Fruit fly (Drosophila melanogaster): ENCODE results near the gene Surf6.

The Surf6 gene

DNA sequence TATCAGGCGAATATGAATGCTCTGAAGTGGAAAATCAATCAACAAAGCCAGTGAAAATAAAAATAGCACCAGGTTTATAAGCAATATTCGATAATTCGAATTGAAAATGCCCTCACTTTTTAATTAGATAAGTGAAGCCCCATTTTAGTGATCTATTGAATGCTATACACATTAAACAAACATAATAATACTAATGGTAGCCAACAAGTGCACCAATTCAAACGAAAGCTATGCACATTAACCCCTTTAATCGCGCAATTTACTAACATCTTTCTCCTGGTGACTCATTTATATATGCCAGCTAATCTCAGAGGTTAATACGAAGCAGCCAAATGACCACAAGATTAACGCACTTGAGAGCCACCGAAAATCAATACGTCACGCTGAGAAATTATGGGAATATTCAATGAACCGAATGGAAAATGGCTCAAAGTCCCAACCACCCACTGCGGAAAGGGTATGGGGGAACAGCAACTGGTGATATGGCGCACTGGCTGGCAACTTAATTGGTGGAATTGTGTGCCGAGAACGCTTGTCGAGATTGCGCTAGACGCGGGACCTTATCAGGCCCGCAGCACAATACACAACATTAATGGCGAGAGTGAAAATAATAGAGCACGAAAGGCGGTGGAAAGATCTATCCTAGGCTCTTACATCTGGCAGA lies 45.2 kb downstream of the Surf6 start (continued):
- TF ChIP-seq Nf-YA (GFP tag; IDR thresholded peaks at IDR 0.05) (no peak), CG10543 (GFP tag; optimal IDR thresholded peaks at IDR 0.05) (peak; percentile 68), bsh (GFP tag; optimal IDR thresholded peaks at IDR 0.05) (no peak), CG31388 (GFP tag; optimal IDR thresholded peaks at IDR 0.05) (no peak), CG32772 (GFP tag; IDR thresholded peaks at IDR 0.05) (no peak), grau (tag; optimal IDR thresholded peaks at IDR 0.05) (peak; percentile 18), CG2120 (GFP tag; optimal IDR thresholded peaks at IDR 0.05) (peak; percentile 32), Oaz (GFP tag; IDR thresholded peaks at IDR 0.05) (no peak), knrl (GFP tag; IDR thresholded peaks at IDR 0.05; ENCODE audit: partially characterized antibody) (no peak), ind (GFP tag; optimal IDR thresholded peaks at IDR 0.05) (no peak), ato (GFP tag; IDR thresholded peaks at IDR 0.05; ENCODE audit: partially characterized antibody) (no peak), Dll (GFP tag; IDR thresholded peaks at IDR 0.05; ENCODE audit: partially characterized antibody) (no peak), bab2 (GFP tag; optimal IDR thresholded peaks at IDR 0.05) (no peak), dpn (GFP tag; optimal IDR thresholded peaks at IDR 0.05) (no peak), tna (GFP tag; IDR thresholded peaks at IDR 0.05; ENCODE audit: partially characterized antibody) (no peak; the same call in 1 of the 2 replicates), CG9876 (GFP tag; optimal IDR thresholded peaks at IDR 0.05) (no peak), CG7786 (GFP tag; optimal IDR thresholded peaks at IDR 0.05) (peak; percentile 5), MESR4 (GFP tag; optimal IDR thresholded peaks at IDR 0.05) (no peak), CG7745 (tag; optimal IDR thresholded peaks at IDR 0.05) (no peak), Atf6 (GFP tag; IDR thresholded peaks at IDR 0.05) (peak; percentile 25; the same call in 1 of the 2 replicates), ac (GFP tag; optimal IDR thresholded peaks at IDR 0.05) (no peak), Dbx (GFP tag; IDR thresholded peaks at IDR 0.05) (no peak), Jarid2 (GFP tag; optimal IDR thresholded peaks at IDR 0.05) (no peak), sens-2 (GFP tag; IDR thresholded peaks at IDR 0.05) (no peak), amos (GFP tag; IDR thresholded peaks at IDR 0.05; ENCODE audit: partially characterized antibody) (no peak), CG6689 (GFP tag; IDR thresholded peaks at IDR 0.05) (no peak), tx (GFP tag; optimal IDR thresholded peaks at IDR 0.05) (no peak), crc (GFP tag; optimal IDR thresholded peaks at IDR 0.05) (no peak), nmo (GFP tag; optimal IDR thresholded peaks at IDR 0.05) (no peak), CG8359 (GFP tag; optimal IDR thresholded peaks at IDR 0.05; ENCODE audit: borderline replicate concordance) (no peak), Doc3 (GFP tag; IDR thresholded peaks at IDR 0.05; ENCODE audit: partially characterized antibody) (no peak), CG2129 (GFP tag; IDR thresholded peaks at IDR 0.05; ENCODE audit: partially characterized antibody) (no peak), CG17568 (GFP tag; optimal IDR thresholded peaks at IDR 0.05) (no peak), esg (GFP tag; conservative IDR thresholded peaks at IDR 0.05) (no peak), CG4730 (GFP tag; IDR thresholded peaks at IDR 0.05) (no peak), CG15073 (GFP tag; optimal IDR thresholded peaks at IDR 0.05) (no peak), Fer2 (tag; optimal IDR thresholded peaks at IDR 0.05) (no peak), sr (GFP tag; IDR thresholded peaks at IDR 0.05) (no peak), CG9437 (GFP tag; optimal IDR thresholded peaks at IDR 0.05) (peak; percentile 12), sd (tag; optimal IDR thresholded peaks at IDR 0.05) (peak; percentile 8), CG12769 (tag; optimal IDR thresholded peaks at IDR 0.05) (peak; percentile 70), unpg (GFP tag; optimal IDR thresholded peaks at IDR 0.05) (no peak), br (optimal IDR thresholded peaks at IDR 0.05) (no peak), CG18599 (GFP tag; optimal IDR thresholded peaks at IDR 0.05) (peak; percentile 45), CG17328 (GFP tag; IDR thresholded peaks at IDR 0.05) (no peak), H2.0 (GFP tag; IDR thresholded peaks at IDR 0.05) (no peak), CG6765 (GFP tag; optimal IDR thresholded peaks at IDR 0.05) (no peak), sim (GFP tag; IDR thresholded peaks at IDR 0.05) (no peak), ttk (GFP tag; IDR thresholded peaks at IDR 0.05) (no peak), HLH3B (GFP tag; IDR thresholded peaks at IDR 0.05) (no peak)
